Worm (Caenorhabditis elegans) whole organism, midembryonic: Measurements from ENCODE around the gene efr-3.

Source experiments
- T22C8.4 ChIP-seq: fragments of 200-800 bp; sonication (Bioruptor generic); IDR thresholded peaks from 2 replicates; pipeline ENCODE4 v1.3.6; 2022; ENCODE audit warnings: missing genetic modification characterization, missing compliant biosample characterization
- flt-1 ChIP-seq: fragments of 200-800 bp; sonication (Bioruptor generic); IDR thresholded peaks from 2 replicates; pipeline ENCODE4 v1.3.6; 2022; ENCODE audit warnings: missing genetic modification characterization, missing compliant biosample characterization

DNA sequence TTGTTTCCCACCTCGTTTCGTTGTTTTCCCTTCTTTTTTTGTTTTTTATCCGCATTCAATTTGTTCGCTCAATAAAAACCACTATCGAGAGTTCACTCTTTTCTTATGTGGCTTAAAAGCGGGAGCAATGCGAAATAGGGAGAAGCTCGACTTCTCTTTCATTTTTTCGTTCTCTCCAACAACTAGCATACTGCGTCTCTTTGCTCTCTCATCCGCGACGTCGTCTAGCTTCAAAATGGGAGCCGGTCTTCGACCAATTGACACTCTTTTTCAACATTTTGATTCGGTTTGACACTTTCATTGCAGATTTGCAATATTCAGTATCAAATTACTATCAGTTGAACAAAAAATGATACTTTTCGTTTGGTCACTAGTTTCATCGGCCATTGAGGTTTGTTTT is 47.0 kb downstream of the efr-3 start, which contains the start of gene bpl-1:
- TF ChIP-seq T22C8.4 (GFP tag; lab: Robert Waterston, UW) (no peak), flt-1 (no peak)
